Worm (Caenorhabditis elegans) whole organism, L4 larva: Measurements from ENCODE around the gene talp-3.

ENCODE experiments used
- F10B5.3 ChIP-seq: sonication (generic microtip); optimal IDR thresholded peaks from 2 replicates; lab custom pipeline; 2016; ENCODE audit warnings: mild to moderate bottlenecking, missing genetic modification characterization, missing compliant biosample characterization
- F26F4.8 ChIP-seq: fragments of 200-800 bp; sonication (Bioruptor generic); conservative IDR thresholded peaks from 2 replicates; pipeline ENCODE4 v1.3.6; 2022; ENCODE audit warnings: missing genetic modification characterization, missing compliant biosample characterization
- T20F7.1 ChIP-seq: fragments of 200-800 bp; sonication (Bioruptor generic); optimal IDR thresholded peaks from 2 replicates; lab custom pipeline; 2018; ENCODE audit warnings: mild to moderate bottlenecking, missing genetic modification characterization, missing compliant biosample characterization
- T26A8.4 ChIP-seq: fragments of 200-800 bp; sonication (Bioruptor generic); IDR thresholded peaks from 2 replicates; pipeline ENCODE4 v1.3.6; 2022; ENCODE audit warnings: missing genetic modification characterization, missing compliant biosample characterization
- Y105C5A.15 ChIP-seq: fragments of 200-800 bp; sonication (Bioruptor generic); IDR thresholded peaks from 2 replicates; pipeline ENCODE4 v1.3.6; 2022; ENCODE audit warnings: missing genetic modification characterization, missing compliant biosample characterization
- Y48G9A.11 ChIP-seq: fragments of 200-800 bp; sonication (Bioruptor generic); IDR thresholded peaks from 2 replicates; pipeline ENCODE4 v1.3.6; 2022; ENCODE audit warnings: missing genetic modification reagents, missing genetic modification characterization, missing compliant biosample characterization
- Y75B8A.6 ChIP-seq: fragments of 200-800 bp; sonication (Bioruptor generic); IDR thresholded peaks from 2 replicates; pipeline ENCODE4 v1.3.6; 2022; ENCODE audit warnings: missing genetic modification reagents, missing genetic modification characterization, missing compliant biosample characterization
- aha-1 ChIP-seq: fragments of 150-350 bp; peaks from one replicate; lab custom pipeline; 2014; ENCODE audit warnings: missing biosample characterization, missing genetic modification characterization
- ama-1 ChIP-seq: fragments of 150-350 bp; optimal IDR thresholded peaks from 2 replicates; lab custom pipeline; 2014; ENCODE audit warnings: inconsistent platforms, mixed read lengths
- ceh-20 ChIP-seq: fragments of 200-800 bp; sonication (Bioruptor generic); IDR thresholded peaks from 2 replicates; pipeline ENCODE4 v1.3.6; 2022; ENCODE audit warnings: missing genetic modification reagents, missing genetic modification characterization, missing compliant biosample characterization
- daf-12 ChIP-seq: fragments of 150-350 bp; optimal IDR thresholded peaks from 2 replicates; lab custom pipeline; 2014; ENCODE audit warnings: missing biosample characterization, missing genetic modification reagents, missing genetic modification characterization
- daf-16 ChIP-seq, 3 experiments: sonication (generic microtip); optimal IDR thresholded peaks; 2 replicates each; lab custom pipeline; 2016 to 2017; ENCODE audit warnings: missing genetic modification characterization in 3 of 3, missing genetic modification reagents in 3 of 3, mild to moderate bottlenecking in 2 of 3, missing compliant biosample characterization in 2 of 3, missing biosample characterization in 1 of 3, moderate library complexity in 1 of 3
- daf-19 ChIP-seq: fragments of 200-800 bp; sonication (Bioruptor generic); conservative IDR thresholded peaks from 2 replicates; pipeline ENCODE4 v1.3.6; 2022; ENCODE audit warnings: missing genetic modification characterization, missing compliant biosample characterization
- dmd-6 ChIP-seq: fragments of 200-800 bp; sonication (Bioruptor generic); IDR thresholded peaks from 2 replicates; pipeline ENCODE4 v1.3.6; 2022; ENCODE audit warnings: missing genetic modification reagents, missing genetic modification characterization, missing compliant biosample characterization
- egl-43 ChIP-seq: fragments of 200-800 bp; sonication (Bioruptor generic); IDR thresholded peaks from 2 replicates; pipeline ENCODE4 v1.3.6; 2022; ENCODE audit warnings: missing genetic modification reagents, missing genetic modification characterization, missing compliant biosample characterization
- hlh-11 ChIP-seq: fragments of 200-800 bp; sonication (Bioruptor generic); optimal IDR thresholded peaks from 2 replicates; lab custom pipeline; 2018; ENCODE audit warnings: mild to moderate bottlenecking, missing genetic modification characterization, missing compliant biosample characterization
- hlh-30 ChIP-seq: sonication (generic microtip); optimal IDR thresholded peaks from 2 replicates; lab custom pipeline; 2017; ENCODE audit warnings: antibody characterized with exemption, mild to moderate bottlenecking, missing genetic modification characterization, missing compliant biosample characterization; ENCODE audit not compliant: insufficient read depth
- hmg-1.1 ChIP-seq: fragments of 200-800 bp; sonication (Bioruptor generic); IDR thresholded peaks from 2 replicates; pipeline ENCODE4 v1.3.6; 2022; ENCODE audit warnings: missing genetic modification reagents, missing genetic modification characterization, missing compliant biosample characterization
- jun-1 ChIP-seq: fragments of 150-350 bp; optimal IDR thresholded peaks from 2 replicates; lab custom pipeline; 2014; ENCODE audit warnings: missing biosample characterization, missing genetic modification reagents, missing genetic modification characterization
- lin-1 ChIP-seq: fragments of 200-800 bp; sonication (Bioruptor generic); IDR thresholded peaks from 2 replicates; pipeline ENCODE4 v1.3.6; 2022; ENCODE audit warnings: missing genetic modification reagents, missing genetic modification characterization, missing compliant biosample characterization
- lin-29 ChIP-seq: fragments of 200-800 bp; sonication (Bioruptor generic); IDR thresholded peaks from 2 replicates; pipeline ENCODE4 v1.3.6; 2022; ENCODE audit warnings: missing genetic modification reagents, missing genetic modification characterization, missing compliant biosample characterization
- lin-38 ChIP-seq: fragments of 200-800 bp; sonication (Bioruptor generic); IDR thresholded peaks from 2 replicates; pipeline ENCODE4 v1.3.6; 2022; ENCODE audit warnings: missing genetic modification reagents, missing genetic modification characterization, missing compliant biosample characterization
- lin-39 ChIP-seq: fragments of 150-350 bp; optimal IDR thresholded peaks from 2 replicates; lab custom pipeline; 2014; ENCODE audit warnings: missing biosample characterization, missing genetic modification reagents, missing genetic modification characterization
- nhr-111 ChIP-seq: fragments of 200-800 bp; sonication (Bioruptor generic); optimal IDR thresholded peaks from 2 replicates; lab custom pipeline; 2018; ENCODE audit warnings: mild to moderate bottlenecking, missing genetic modification characterization, missing compliant biosample characterization
- nhr-28 ChIP-seq: fragments of 150-350 bp; optimal IDR thresholded peaks from 2 replicates; lab custom pipeline; 2014; ENCODE audit warnings: missing biosample characterization, missing genetic modification characterization
- nhr-6 ChIP-seq: fragments of 150-350 bp; optimal IDR thresholded peaks from 2 replicates; lab custom pipeline; 2014; ENCODE audit warnings: missing biosample characterization, missing genetic modification characterization
- nhr-76 ChIP-seq: fragments of 150-350 bp; optimal IDR thresholded peaks from 2 replicates; lab custom pipeline; 2014; ENCODE audit warnings: missing biosample characterization, missing genetic modification characterization
- pha-4 ChIP-seq, 2 experiments: fragments of 150-350 bp in 1 of 2; fragments of 200-800 bp in 1 of 2; sonication (Bioruptor generic) in 1 of 2; IDR thresholded peaks in 1 of 2; optimal IDR thresholded peaks in 1 of 2; 2 replicates each; pipeline versions ENCODE4 v1.3.6 to Lab custom; 2014 to 2022; ENCODE audit warnings: missing genetic modification characterization in 2 of 2, missing genetic modification reagents in 2 of 2, missing biosample characterization in 1 of 2, missing compliant biosample characterization in 1 of 2
- saeg-2 ChIP-seq: fragments of 200-800 bp; sonication (Bioruptor generic); IDR thresholded peaks from 2 replicates; pipeline ENCODE4 v1.3.6; 2022; ENCODE audit warnings: missing genetic modification reagents, missing genetic modification characterization, missing compliant biosample characterization
- skn-1 ChIP-seq: fragments of 150-350 bp; optimal IDR thresholded peaks from 2 replicates; lab custom pipeline; 2014; ENCODE audit warnings: missing biosample characterization, missing genetic modification characterization
- unc-62 ChIP-seq, 3 experiments: fragments of 150-350 bp in 1 of 3; sonication (generic microtip); optimal IDR thresholded peaks in 2 of 3; peaks in 1 of 3; 1 replicate in 1 of 3; 2 replicates in 2 of 3; lab custom pipeline; 2014 to 2017; ENCODE audit warnings: missing biosample characterization in 3 of 3, missing genetic modification characterization in 3 of 3, missing genetic modification reagents in 3 of 3, missing genotype in 1 of 3
- vab-7 ChIP-seq: fragments of 200-800 bp; sonication (Bioruptor generic); IDR thresholded peaks from 2 replicates; pipeline ENCODE4 v1.3.6; 2022; ENCODE audit warnings: missing genetic modification reagents, missing genetic modification characterization, missing compliant biosample characterization
- zfp-2 ChIP-seq: sonication (generic microtip); optimal IDR thresholded peaks from 2 replicates; lab custom pipeline; 2016; ENCODE audit warnings: mild to moderate bottlenecking, missing genetic modification characterization, missing compliant biosample characterization
- zip-2 ChIP-seq: fragments of 150-350 bp; optimal IDR thresholded peaks from 2 replicates; lab custom pipeline; 2014; ENCODE audit warnings: missing biosample characterization, missing genetic modification characterization
- ztf-7 ChIP-seq: fragments of 150-350 bp; optimal IDR thresholded peaks from 2 replicates; lab custom pipeline; 2014; ENCODE audit warnings: missing biosample characterization, missing genetic modification characterization

The talp-3 gene

ce11 chrIV:14617498-14617897, 35.7 kb downstream of the talp-3 start:
- TF ChIP-seq lin-39 (tag; lab: Kevin White, UChicago), result no peak
- TF ChIP-seq dmd-6 (GFP tag; lab: Robert Waterston, UW), result peak; percentile 57
- TF ChIP-seq hlh-11 (tag; lab: Kevin White, UChicago), result peak; percentile 26
- 0 out of 2 replicates have a peak, but pooled peaks have one; percentile 7 for TF ChIP-seq hmg-1.1 (GFP tag; lab: Robert Waterston, UW)
- 0 out of 2 replicates have a peak, but pooled peaks have one; percentile 18 for TF ChIP-seq Y75B8A.6 (GFP tag; lab: Robert Waterston, UW)
- TF ChIP-seq pha-4 (GFP tag; IDR thresholded peaks at IDR 0.05; lab: Robert Waterston, UW), result 0 out of 2 replicates have a peak, but pooled peaks have one; percentile 12
- no peak for TF ChIP-seq pha-4 (tag; optimal IDR thresholded peaks at IDR 0.05; lab: Kevin White, UChicago)
- TF ChIP-seq nhr-111 (GFP tag; lab: Kevin White, UChicago), result no peak
- TF ChIP-seq lin-1 (GFP tag; lab: Robert Waterston, UW), result no peak
- no peak for TF ChIP-seq lin-29 (GFP tag; lab: Robert Waterston, UW)
- TF ChIP-seq zip-2 (tag; lab: Kevin White, UChicago), result no peak
- peak; percentile 14 for TF ChIP-seq hlh-30 (tag; lab: Kevin White, UChicago)
- TF ChIP-seq nhr-28 (tag; lab: Kevin White, UChicago), result peak; percentile 35
- no peak for TF ChIP-seq ceh-20 (GFP tag; lab: Robert Waterston, UW)
- peak in 1 of 2 experiments; percentile 77 for TF ChIP-seq unc-62 (GFP tag; optimal IDR thresholded peaks at IDR 0.05 in 1 of 2; lab: Kevin White, UChicago)
- TF ChIP-seq unc-62 (tag; optimal IDR thresholded peaks at IDR 0.05; lab: Kevin White, UChicago), result no peak

- TF ChIP-seq ama-1 (lab: Kevin White, UChicago), result no peak
- peak; percentile 72 for TF ChIP-seq nhr-28 (tag; lab: Kevin White, UChicago)
- TF ChIP-seq F26F4.8 (GFP tag; lab: Robert Waterston, UW), result no peak
- TF ChIP-seq daf-16 (GFP tag; optimal IDR thresholded peaks at IDR 0.05; lab: Kevin White, UChicago), result no peak
- peak; percentile 2 for TF ChIP-seq daf-16 (tag; optimal IDR thresholded peaks at IDR 0.05; lab: Kevin White, UChicago)
- TF ChIP-seq T26A8.4 (GFP tag; lab: Robert Waterston, UW), result no peak
- TF ChIP-seq daf-12 (tag; lab: Kevin White, UChicago), result no peak
- TF ChIP-seq Y105C5A.15 (GFP tag; lab: Robert Waterston, UW), result no peak
- TF ChIP-seq nhr-76 (tag; lab: Kevin White, UChicago), result no peak
- peak; percentile 90 for TF ChIP-seq aha-1
Measured at ce11 chrIV:14617059-14617458, 36.1 kb downstream of the talp-3 start.

- TF ChIP-seq egl-43 (GFP tag; lab: Robert Waterston, UW) (no peak), skn-1 (no peak), lin-29 (GFP tag; lab: Robert Waterston, UW) (no peak), Y75B8A.6 (GFP tag; lab: Robert Waterston, UW) (no peak), zfp-2 (tag; lab: Kevin White, UChicago) (no peak), F10B5.3 (tag; lab: Kevin White, UChicago) (no peak), T20F7.1 (GFP tag; lab: Kevin White, UChicago) (no peak), lin-38 (GFP tag; lab: Robert Waterston, UW) (no peak), nhr-6 (tag; lab: Kevin White, UChicago) (no peak), dmd-6 (GFP tag; lab: Robert Waterston, UW) (no peak), ztf-7 (no peak), vab-7 (GFP tag; lab: Robert Waterston, UW) (no peak), jun-1 (tag; lab: Kevin White, UChicago) (no peak), Y48G9A.11 (no peak), unc-62 (GFP tag; optimal IDR thresholded peaks at IDR 0.05 in 1 of 2; lab: Kevin White, UChicago) (no peak), unc-62 (tag; optimal IDR thresholded peaks at IDR 0.05; lab: Kevin White, UChicago) (no peak), saeg-2 (GFP tag; lab: Robert Waterston, UW) (no peak), daf-19 (no peak)
Measured at ce11 chrIV:14616303-14616702, 36.9 kb downstream of the talp-3 start, which contains the start of gene dmd-6. dmd-6 (plus strand) TSS chrIV:14616603.
